Fruit fly (Drosophila melanogaster): ENCODE measurements around the gene Ipp.

Gene Ipp

dm6 chr3R:13971728-13972448 is 13.3 kb downstream of the Ipp start:
- peak; percentile 3 for TF ChIP-seq CG9948 (tag; optimal IDR thresholded peaks at IDR 0.05)
- TF ChIP-seq CG15710 (tag; optimal IDR thresholded peaks at IDR 0.05), result no peak
- TF ChIP-seq CG17806 (tag; optimal IDR thresholded peaks at IDR 0.05), result peak; percentile 20

dm6 chr3R:13972653-13973052 is 14.1 kb downstream of the Ipp start:
- TF ChIP-seq Ets98B (GFP tag; IDR thresholded peaks at IDR 0.05) (no peak), CG13204 (GFP tag; optimal IDR thresholded peaks at IDR 0.05) (no peak), CG4496 (GFP tag; IDR thresholded peaks at IDR 0.05) (no peak), Pif1B (GFP tag; optimal IDR thresholded peaks at IDR 0.05) (no peak), CG14655 (GFP tag; optimal IDR thresholded peaks at IDR 0.05) (no peak), D1 (tag; optimal IDR thresholded peaks at IDR 0.05) (no peak), CG8301 (tag; optimal IDR thresholded peaks at IDR 0.05) (no peak), CG9948 (tag; optimal IDR thresholded peaks at IDR 0.05) (no peak), Pif1A (GFP tag; optimal IDR thresholded peaks at IDR 0.05) (no peak), CG12605 (GFP tag; IDR thresholded peaks at IDR 0.05) (no peak), CG8159 (tag; optimal IDR thresholded peaks at IDR 0.05) (no peak), fd96Ca (GFP tag; IDR thresholded peaks at IDR 0.05) (no peak), CG10348 (GFP tag; IDR thresholded peaks at IDR 0.05) (no peak)

DNA sequence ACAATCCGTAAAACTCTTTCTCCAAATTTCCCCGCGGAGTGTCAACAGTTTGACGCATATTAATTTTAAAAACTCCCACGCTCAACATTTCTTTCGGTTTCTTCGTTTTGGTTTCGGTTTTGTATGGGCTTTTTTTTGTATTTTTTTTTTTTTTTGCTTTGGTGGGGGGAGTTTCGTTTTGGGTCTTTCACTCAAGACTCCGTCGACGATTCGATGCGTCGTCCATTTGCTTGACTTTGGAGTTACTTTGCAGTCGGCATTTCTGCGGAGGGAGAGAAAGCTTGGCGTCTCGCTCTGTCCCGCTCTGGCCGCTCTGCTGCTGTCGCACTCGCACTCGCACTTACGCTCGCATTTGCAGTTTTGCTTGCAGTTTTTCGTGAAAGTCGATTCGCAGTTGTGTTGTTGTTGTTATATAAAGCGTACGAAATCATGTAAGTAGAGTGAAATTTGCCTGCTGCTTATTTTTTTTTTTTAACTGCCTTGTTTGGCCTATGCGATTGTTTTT is 16.2 kb downstream of the Ipp start:
- TF ChIP-seq CG34367 (tag; optimal IDR thresholded peaks at IDR 0.05) (no peak), Pif1B (GFP tag; optimal IDR thresholded peaks at IDR 0.05) (peak; percentile 18), fd96Ca (GFP tag; IDR thresholded peaks at IDR 0.05) (no peak), CG14655 (GFP tag; optimal IDR thresholded peaks at IDR 0.05) (no peak), Snoo (tag; optimal IDR thresholded peaks at IDR 0.05) (peak; percentile 21), rn (GFP tag; IDR thresholded peaks at IDR 0.05) (no peak), CG17806 (tag; optimal IDR thresholded peaks at IDR 0.05) (no peak), CG4496 (GFP tag; IDR thresholded peaks at IDR 0.05) (peak; percentile 53; the same call in 1 of the 3 replicates), CG8301 (tag; optimal IDR thresholded peaks at IDR 0.05) (no peak)

DNA sequence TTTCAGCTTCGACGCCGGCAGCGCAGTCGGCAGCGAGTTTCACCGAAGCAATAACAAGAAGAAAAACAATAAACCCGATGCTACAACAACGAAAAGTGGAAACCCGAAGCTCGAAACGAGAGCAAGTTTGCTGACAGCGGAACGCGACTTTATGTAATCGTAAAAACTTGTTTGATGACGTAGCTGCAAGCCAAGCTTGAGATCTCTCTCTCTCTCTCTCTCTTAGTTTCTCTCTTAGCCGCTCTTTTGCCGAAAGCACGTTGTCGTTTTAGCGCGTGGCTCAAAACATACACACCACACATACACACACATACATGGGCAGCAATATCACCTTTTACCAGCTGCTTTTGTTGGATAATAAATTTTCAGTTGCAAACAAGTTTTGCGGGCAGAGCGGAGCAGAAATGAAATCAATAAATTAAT is 17.5 kb downstream of the Ipp start:
- TF ChIP-seq fd96Ca (GFP tag; IDR thresholded peaks at IDR 0.05) (no peak), Snoo (tag; optimal IDR thresholded peaks at IDR 0.05) (no peak), Pif1A (GFP tag; optimal IDR thresholded peaks at IDR 0.05) (peak; percentile 7), CG12605 (GFP tag; IDR thresholded peaks at IDR 0.05) (0 out of 2 replicates have a peak, but pooled peaks have one; percentile 13), CG10348 (GFP tag; IDR thresholded peaks at IDR 0.05) (no peak), gl (tag; optimal IDR thresholded peaks at IDR 0.05) (no peak), CG8301 (tag; optimal IDR thresholded peaks at IDR 0.05) (no peak), EcR (GFP tag; optimal IDR thresholded peaks at IDR 0.05) (peak; percentile 85), Ets98B (GFP tag; IDR thresholded peaks at IDR 0.05) (peak; percentile 39; the same call in 1 of the 2 replicates), CG13204 (GFP tag; optimal IDR thresholded peaks at IDR 0.05) (peak; percentile 22), rn (GFP tag; IDR thresholded peaks at IDR 0.05) (no peak)

dm6 chr3R:13977126-13977991 is 18.8 kb downstream of the Ipp start:
- no peak for TF ChIP-seq fd96Ca (GFP tag; IDR thresholded peaks at IDR 0.05)
- no peak for TF ChIP-seq CG4496 (GFP tag; IDR thresholded peaks at IDR 0.05)
- no peak for TF ChIP-seq gl (tag; optimal IDR thresholded peaks at IDR 0.05)
- no peak for TF ChIP-seq CG32121 (GFP tag; IDR thresholded peaks at IDR 0.05)
- no peak for TF ChIP-seq EcR (GFP tag; optimal IDR thresholded peaks at IDR 0.05)
- no peak for TF ChIP-seq Snoo (tag; optimal IDR thresholded peaks at IDR 0.05)
- no peak for TF ChIP-seq CG17806 (tag; optimal IDR thresholded peaks at IDR 0.05)

DNA sequence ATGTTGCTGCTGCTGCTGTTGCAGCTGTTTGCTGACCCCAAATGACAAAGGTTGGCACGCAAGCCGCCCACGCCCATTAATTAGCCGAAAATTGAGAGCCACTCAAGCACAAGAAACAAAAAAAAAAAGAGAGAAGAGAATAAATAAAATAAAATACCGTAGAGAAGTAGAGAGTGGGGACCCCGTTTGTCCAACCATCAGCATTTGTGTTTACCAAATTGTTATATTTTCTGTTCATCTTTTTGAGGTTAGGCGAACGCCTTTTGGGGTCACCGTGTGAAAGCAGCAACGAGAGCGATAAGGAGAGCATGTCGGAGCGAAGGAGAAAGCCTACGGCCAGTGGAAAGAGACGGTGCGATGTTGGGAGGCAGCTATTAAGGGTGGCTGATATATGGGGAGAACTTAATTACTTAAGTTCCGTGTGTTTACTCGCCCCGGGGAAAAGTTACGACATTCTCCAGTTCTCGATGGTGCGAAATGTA is 19.5 kb downstream of the Ipp start:
- no peak for TF ChIP-seq Ets98B (GFP tag; IDR thresholded peaks at IDR 0.05)
- no peak for TF ChIP-seq CG32121 (GFP tag; IDR thresholded peaks at IDR 0.05)
- TF ChIP-seq CG13204 (GFP tag; optimal IDR thresholded peaks at IDR 0.05), result no peak
- no peak for TF ChIP-seq CG12605 (GFP tag; IDR thresholded peaks at IDR 0.05)
- TF ChIP-seq CG4496 (GFP tag; IDR thresholded peaks at IDR 0.05), result no peak
- TF ChIP-seq CG9948 (tag; optimal IDR thresholded peaks at IDR 0.05), result no peak
- TF ChIP-seq CG17806 (tag; optimal IDR thresholded peaks at IDR 0.05), result no peak
- no peak for TF ChIP-seq rn (GFP tag; IDR thresholded peaks at IDR 0.05)
- no peak for TF ChIP-seq Pif1B (GFP tag; optimal IDR thresholded peaks at IDR 0.05)
- TF ChIP-seq Snoo (tag; optimal IDR thresholded peaks at IDR 0.05), result no peak
- no peak for TF ChIP-seq EcR (GFP tag; optimal IDR thresholded peaks at IDR 0.05)
- TF ChIP-seq CG8301 (tag; optimal IDR thresholded peaks at IDR 0.05), result no peak
- TF ChIP-seq CG14655 (GFP tag; optimal IDR thresholded peaks at IDR 0.05), result no peak
- TF ChIP-seq CG8159 (tag; optimal IDR thresholded peaks at IDR 0.05), result no peak
- no peak for TF ChIP-seq Pif1A (GFP tag; optimal IDR thresholded peaks at IDR 0.05)
- TF ChIP-seq gl (tag; optimal IDR thresholded peaks at IDR 0.05), result no peak
- TF ChIP-seq CG34367 (tag; optimal IDR thresholded peaks at IDR 0.05), result no peak
- TF ChIP-seq CG10348 (GFP tag; IDR thresholded peaks at IDR 0.05), result no peak

Measured in whole organism, pupa.